Fruit fly (Drosophila melanogaster): Measurements from ENCODE around the gene BobA.

The BobA gene

dm6 chr3L:14967691-14968538, 22.0 kb upstream of the BobA start (continued):
- TF ChIP-seq ham (GFP tag; IDR thresholded peaks at IDR 0.05) (no peak), CG1602 (GFP tag; optimal IDR thresholded peaks at IDR 0.05) (no peak), CG14014 (GFP tag; IDR thresholded peaks at IDR 0.05) (no peak), bigmax (GFP tag; optimal IDR thresholded peaks at IDR 0.05) (no peak), CG14441 (GFP tag; IDR thresholded peaks at IDR 0.05) (no peak), CG10321 (GFP tag; IDR thresholded peaks at IDR 0.05) (no peak), Stat92E (GFP tag; optimal IDR thresholded peaks at IDR 0.05) (peak in 1 of 3 experiments; percentile 1), ttk (GFP tag; IDR thresholded peaks at IDR 0.05) (no peak), CG14965 (GFP tag; optimal IDR thresholded peaks at IDR 0.05; ENCODE audit: borderline replicate concordance) (no peak), Gsc (GFP tag; IDR thresholded peaks at IDR 0.05) (no peak), lilli (GFP tag; optimal IDR thresholded peaks at IDR 0.05) (no peak), Lpt (GFP tag; optimal IDR thresholded peaks at IDR 0.05) (no peak), CG11398 (GFP tag; optimal IDR thresholded peaks at IDR 0.05) (no peak), gt (GFP tag; IDR thresholded peaks at IDR 0.05) (no peak), insv (GFP tag; optimal IDR thresholded peaks at IDR 0.05) (peak in 1 of 2 experiments; percentile 60), rib (GFP tag; IDR thresholded peaks at IDR 0.05) (no peak), CG7839 (tag; optimal IDR thresholded peaks at IDR 0.05) (no peak), Mad (GFP tag; optimal IDR thresholded peaks at IDR 0.05) (no peak), ken (GFP tag; IDR thresholded peaks at IDR 0.05) (no peak), CG15479 (GFP tag; optimal IDR thresholded peaks at IDR 0.05) (peak; percentile 100), lab (GFP tag; optimal IDR thresholded peaks at IDR 0.05) (no peak), CG12299 (tag; optimal IDR thresholded peaks at IDR 0.05) (no peak), caup (GFP tag; optimal IDR thresholded peaks at IDR 0.05; ENCODE audit: severe bottlenecking) (no peak), onecut (GFP tag; IDR thresholded peaks at IDR 0.05) (no peak), Mrtf (GFP tag; IDR thresholded peaks at IDR 0.05) (no peak), Kr (GFP tag; optimal IDR thresholded peaks at IDR 0.05) (peak; percentile 8), CG15269 (tag; optimal IDR thresholded peaks at IDR 0.05) (no peak), CG31388 (GFP tag; optimal IDR thresholded peaks at IDR 0.05) (no peak), CG10209 (GFP tag; optimal IDR thresholded peaks at IDR 0.05) (no peak), kni (GFP tag; optimal IDR thresholded peaks at IDR 0.05) (peak; percentile 88), jigr1 (GFP tag; IDR thresholded peaks at IDR 0.05) (no peak), p53 (GFP tag; optimal IDR thresholded peaks at IDR 0.05) (peak; percentile 100), Sry-δ (GFP tag; optimal IDR thresholded peaks at IDR 0.05) (no peak), tll (GFP tag; optimal IDR thresholded peaks at IDR 0.05) (peak in 1 of 2 experiments; percentile 88), Adf1 (GFP tag; IDR thresholded peaks at IDR 0.05) (no peak), zf30C (GFP tag; optimal IDR thresholded peaks at IDR 0.05) (peak; percentile 0), cad (GFP tag; optimal IDR thresholded peaks at IDR 0.05) (peak; percentile 41), Doc2 (GFP tag; IDR thresholded peaks at IDR 0.05) (no peak), CG13296 (GFP tag; optimal IDR thresholded peaks at IDR 0.05) (no peak), Fer3 (tag; optimal IDR thresholded peaks at IDR 0.05) (no peak), hbn (GFP tag; IDR thresholded peaks at IDR 0.05; ENCODE audit: partially characterized antibody) (no peak), Rfx (GFP tag; IDR thresholded peaks at IDR 0.05) (no peak), zen (tag; optimal IDR thresholded peaks at IDR 0.05) (peak; percentile 97), CG13123 (GFP tag; optimal IDR thresholded peaks at IDR 0.05) (no peak), NK7.1 (GFP tag; optimal IDR thresholded peaks at IDR 0.05) (no peak), Fer1 (GFP tag; optimal IDR thresholded peaks at IDR 0.05) (no peak), HLH3B (GFP tag; IDR thresholded peaks at IDR 0.05) (no peak), CG6813 (GFP tag; optimal IDR thresholded peaks at IDR 0.05) (no peak), lola (GFP tag; optimal IDR thresholded peaks at IDR 0.05) (no peak)
